Fruit fly (Drosophila melanogaster): ENCODE results near the gene cher.

- no peak for TF ChIP-seq CG8478 (optimal IDR thresholded peaks at IDR 0.05)
- TF ChIP-seq CTCF (optimal IDR thresholded peaks at IDR 0.05): no peak
Measured at dm6 chr3R:17060809-17061394, 64.3 kb downstream of the cher start.

All from S2 (cell line).